Fruit fly (Drosophila melanogaster) whole organism, prepupa: ENCODE data around the gene Mzt1.
A peak's percentile ranks its signal among the peaks of the same experiment; 100 is the strongest.

Source experiments
- Blimp-1 ChIP-seq: fragments of 200-800 bp; sonication (Bioruptor generic); optimal IDR thresholded peaks from 3 replicates; lab custom pipeline; 2017; ENCODE audit warnings: missing biosample characterization, missing genetic modification characterization, mild to moderate bottlenecking, moderate library complexity, missing genetic modification reagents
- CG10631 ChIP-seq: fragments of 200-800 bp; sonication (Bioruptor generic); optimal IDR thresholded peaks from 2 replicates; lab custom pipeline; 2016; ENCODE audit warnings: missing biosample characterization, missing genetic modification characterization
- CG10669 ChIP-seq: fragments of 200-800 bp; sonication (Bioruptor generic); optimal IDR thresholded peaks from 3 replicates; lab custom pipeline; 2018; ENCODE audit warnings: missing biosample characterization, mild to moderate bottlenecking, missing genetic modification characterization, moderate library complexity
- CG11294 ChIP-seq: fragments of 200-800 bp; sonication (Bioruptor generic); IDR thresholded peaks from 2 replicates; pipeline ENCODE4 v1.3.6; 2022; ENCODE audit warnings: missing biosample characterization, missing genetic modification characterization
- CG11762 ChIP-seq: fragments of 200-800 bp; sonication (Bioruptor generic); optimal IDR thresholded peaks from 3 replicates; lab custom pipeline; 2016; ENCODE audit warnings: missing biosample characterization, missing genetic modification characterization; ENCODE audit not compliant: insufficient read depth
- CG11902 ChIP-seq: fragments of 200-800 bp; sonication (Bioruptor generic); optimal IDR thresholded peaks from 3 replicates; lab custom pipeline; 2016; ENCODE audit warnings: missing biosample characterization, missing genetic modification characterization
- CG15336 ChIP-seq: fragments of 200-800 bp; sonication (Bioruptor generic); IDR thresholded peaks from 2 replicates; pipeline ENCODE4 v1.3.6; 2022; ENCODE audit warnings: missing biosample characterization, missing genetic modification characterization
- CG1621 ChIP-seq: fragments of 200-800 bp; sonication (Bioruptor generic); optimal IDR thresholded peaks from 3 replicates; lab custom pipeline; 2018; ENCODE audit warnings: missing biosample characterization, mild to moderate bottlenecking, missing genetic modification characterization
- CG16779 ChIP-seq: fragments of 200-800 bp; sonication (Bioruptor generic); optimal IDR thresholded peaks from 3 replicates; lab custom pipeline; 2017; ENCODE audit warnings: missing biosample characterization, mild to moderate bottlenecking, missing genetic modification characterization
- CG3032 ChIP-seq: fragments of 200-800 bp; optimal IDR thresholded peaks from 2 replicates; lab custom pipeline; 2019; ENCODE audit warnings: missing biosample characterization, mild to moderate bottlenecking, missing genetic modification characterization, moderate library complexity
- CG31627 ChIP-seq: fragments of 200-800 bp; sonication (Bioruptor generic); optimal IDR thresholded peaks from 3 replicates; lab custom pipeline; 2016; ENCODE audit warnings: missing biosample characterization, missing genetic modification characterization
- CG34406 ChIP-seq: fragments of 200-800 bp; sonication (Bioruptor generic); optimal IDR thresholded peaks from 3 replicates; lab custom pipeline; 2016; ENCODE audit warnings: missing biosample characterization, missing genetic modification characterization
- CG3919 ChIP-seq: fragments of 200-800 bp; sonication (Bioruptor generic); optimal IDR thresholded peaks from 3 replicates; lab custom pipeline; 2016; ENCODE audit warnings: missing biosample characterization, missing genetic modification characterization
- CG6163 ChIP-seq: fragments of 200-800 bp; sonication (Bioruptor generic); IDR thresholded peaks from 3 replicates; pipeline ENCODE4 v1.3.6; 2022; ENCODE audit warnings: missing biosample characterization, missing genetic modification characterization
- CG6276 ChIP-seq: fragments of 200-800 bp; sonication (Bioruptor generic); optimal IDR thresholded peaks from 2 replicates; lab custom pipeline; 2017; ENCODE audit warnings: missing biosample characterization, mild to moderate bottlenecking, missing genetic modification characterization
- CG6792 ChIP-seq: fragments of 200-800 bp; sonication (Bioruptor generic); optimal IDR thresholded peaks from 3 replicates; lab custom pipeline; 2016; ENCODE audit warnings: missing biosample characterization, missing genetic modification characterization
- CG6854 ChIP-seq: fragments of 200-800 bp; sonication (Bioruptor generic); optimal IDR thresholded peaks from 2 replicates; lab custom pipeline; 2017; ENCODE audit warnings: missing biosample characterization, mild to moderate bottlenecking, missing genetic modification characterization
- CG7368 ChIP-seq: fragments of 200-800 bp; sonication (Bioruptor generic); optimal IDR thresholded peaks from 3 replicates; lab custom pipeline; 2016; ENCODE audit warnings: missing biosample characterization, missing genetic modification characterization
- CG8119 ChIP-seq: fragments of 200-800 bp; sonication (Bioruptor generic); IDR thresholded peaks from 3 replicates; pipeline ENCODE4 v1.3.6; 2022; ENCODE audit warnings: missing biosample characterization, missing genetic modification characterization
- CG8319 ChIP-seq: fragments of 200-800 bp; sonication (Bioruptor generic); optimal IDR thresholded peaks from 3 replicates; lab custom pipeline; 2016; ENCODE audit warnings: missing biosample characterization, missing genetic modification characterization
- CG8632 ChIP-seq: fragments of 200-800 bp; sonication (Bioruptor generic); optimal IDR thresholded peaks from 3 replicates; lab custom pipeline; 2016; ENCODE audit warnings: missing biosample characterization, missing genetic modification characterization
- CG9139 ChIP-seq: fragments of 200-800 bp; sonication (Bioruptor generic); optimal IDR thresholded peaks from 3 replicates; lab custom pipeline; 2017; ENCODE audit warnings: missing biosample characterization, mild to moderate bottlenecking, missing genetic modification characterization
- Eip75B ChIP-seq: fragments of 200-800 bp; sonication (Bioruptor generic); optimal IDR thresholded peaks from 3 replicates; lab custom pipeline; 2016; ENCODE audit warnings: missing biosample characterization, missing genetic modification characterization
- Eip78C ChIP-seq: fragments of 200-800 bp; sonication (Bioruptor generic); peaks from one replicate; lab custom pipeline; 2016; ENCODE audit warnings: missing biosample characterization, missing genetic modification characterization
- Eip93F ChIP-seq: fragments of 200-800 bp; sonication (Bioruptor generic); optimal IDR thresholded peaks from 2 replicates; lab custom pipeline; 2016; ENCODE audit warnings: missing biosample characterization, mild to moderate bottlenecking, missing genetic modification characterization
- Ets21C ChIP-seq: fragments of 200-800 bp; sonication (Bioruptor generic); optimal IDR thresholded peaks from 3 replicates; lab custom pipeline; 2016; ENCODE audit warnings: missing biosample characterization, missing genetic modification characterization
- Ets96B ChIP-seq: fragments of 200-800 bp; optimal IDR thresholded peaks from 2 replicates; lab custom pipeline; 2019; ENCODE audit warnings: missing biosample characterization, mild to moderate bottlenecking, missing genetic modification characterization, moderate library complexity
- Gug ChIP-seq: fragments of 200-800 bp; sonication (Bioruptor generic); IDR thresholded peaks from 2 replicates; pipeline ENCODE4 v1.3.6; 2022; ENCODE audit warnings: missing biosample characterization, missing genetic modification characterization
- Hr39 ChIP-seq: fragments of 200-800 bp; sonication (Bioruptor generic); optimal IDR thresholded peaks from 2 replicates; lab custom pipeline; 2016; ENCODE audit warnings: missing biosample characterization, missing genetic modification characterization
- Hr4 ChIP-seq: fragments of 200-800 bp; sonication (Bioruptor generic); optimal IDR thresholded peaks from 3 replicates; lab custom pipeline; 2016; ENCODE audit warnings: missing biosample characterization, missing genetic modification characterization
- Met ChIP-seq: fragments of 200-800 bp; sonication (Bioruptor generic); optimal IDR thresholded peaks from 3 replicates; lab custom pipeline; 2016; ENCODE audit warnings: missing biosample characterization, missing genetic modification characterization
- OdsH ChIP-seq: fragments of 200-800 bp; sonication (Bioruptor generic); optimal IDR thresholded peaks from 3 replicates; lab custom pipeline; 2016; ENCODE audit warnings: missing biosample characterization, missing genetic modification characterization
- Smox ChIP-seq: fragments of 200-800 bp; sonication (Bioruptor generic); optimal IDR thresholded peaks from 3 replicates; lab custom pipeline; 2016; ENCODE audit warnings: missing biosample characterization, missing genetic modification characterization
- Sox102F ChIP-seq: fragments of 200-800 bp; sonication (Bioruptor generic); optimal IDR thresholded peaks from 2 replicates; lab custom pipeline; 2016; ENCODE audit warnings: missing biosample characterization, mild to moderate bottlenecking, missing genetic modification characterization
- Sox14 ChIP-seq: fragments of 200-800 bp; sonication (Bioruptor generic); optimal IDR thresholded peaks from 3 replicates; lab custom pipeline; 2016; ENCODE audit warnings: missing biosample characterization, missing genetic modification characterization
- Sox15 ChIP-seq: fragments of 200-800 bp; sonication (Bioruptor generic); optimal IDR thresholded peaks from 3 replicates; lab custom pipeline; 2016; ENCODE audit warnings: missing biosample characterization, missing genetic modification characterization
- achi ChIP-seq: fragments of 200-800 bp; sonication (Bioruptor generic); optimal IDR thresholded peaks from 3 replicates; lab custom pipeline; 2016; ENCODE audit warnings: missing biosample characterization, missing genetic modification characterization
- dac ChIP-seq: fragments of 200-800 bp; sonication (Bioruptor generic); optimal IDR thresholded peaks from 2 replicates; lab custom pipeline; 2017; ENCODE audit warnings: missing biosample characterization, mild to moderate bottlenecking, missing genetic modification characterization
- dsx ChIP-seq: fragments of 200-800 bp; optimal IDR thresholded peaks from 3 replicates; lab custom pipeline; 2019; ENCODE audit warnings: missing biosample characterization, mild to moderate bottlenecking, missing genetic modification characterization, moderate library complexity; ENCODE audit not compliant: poor library complexity, severe bottlenecking
- eg ChIP-seq: fragments of 200-800 bp; sonication (Bioruptor generic); IDR thresholded peaks from 3 replicates; pipeline ENCODE4 v1.3.6; 2022; ENCODE audit warnings: missing biosample characterization, missing genetic modification characterization
- esn ChIP-seq: fragments of 200-800 bp; sonication (Bioruptor generic); optimal IDR thresholded peaks from 2 replicates; lab custom pipeline; 2016; ENCODE audit warnings: missing biosample characterization, mild to moderate bottlenecking, missing genetic modification characterization, moderate library complexity
- fd59A ChIP-seq: fragments of 200-800 bp; sonication (Bioruptor generic); optimal IDR thresholded peaks from 2 replicates; lab custom pipeline; 2017; ENCODE audit warnings: missing biosample characterization, mild to moderate bottlenecking, missing genetic modification characterization, missing genetic modification reagents
- fkh ChIP-seq: fragments of 200-800 bp; sonication (Bioruptor generic); optimal IDR thresholded peaks from 3 replicates; lab custom pipeline; 2017; ENCODE audit warnings: missing biosample characterization, mild to moderate bottlenecking, missing genetic modification characterization, moderate library complexity
- lz ChIP-seq: fragments of 200-800 bp; sonication (Bioruptor generic); optimal IDR thresholded peaks from 3 replicates; lab custom pipeline; 2016; ENCODE audit warnings: missing biosample characterization, missing genetic modification characterization
- net ChIP-seq: fragments of 200-800 bp; sonication (Bioruptor generic); optimal IDR thresholded peaks from 3 replicates; lab custom pipeline; 2016; ENCODE audit warnings: missing biosample characterization, missing genetic modification characterization
- pdm3 ChIP-seq: fragments of 200-800 bp; sonication (Bioruptor generic); optimal IDR thresholded peaks from 3 replicates; lab custom pipeline; 2016; ENCODE audit warnings: missing biosample characterization, missing genetic modification characterization
- spab ChIP-seq: fragments of 200-800 bp; sonication (Bioruptor generic); optimal IDR thresholded peaks from 2 replicates; lab custom pipeline; 2017; ENCODE audit warnings: missing biosample characterization, mild to moderate bottlenecking, missing genetic modification characterization, missing genetic modification reagents
- ss ChIP-seq, 2 experiments: fragments of 200-800 bp; sonication (Bioruptor generic); optimal IDR thresholded peaks; 2 replicates in 1 of 2; 3 replicates in 1 of 2; lab custom pipeline; 2017 to 2018; ENCODE audit warnings: mild to moderate bottlenecking in 2 of 2, missing biosample characterization in 2 of 2, missing genetic modification characterization in 2 of 2, moderate library complexity in 1 of 2
- svp ChIP-seq: fragments of 200-800 bp; sonication (Bioruptor generic); peaks from one replicate; lab custom pipeline; 2016; ENCODE audit warnings: missing biosample characterization, missing genetic modification characterization

Mzt1 gene

dm6 chr3L:2385325-2386007 is 3.6 kb upstream of the Mzt1 start:
- TF ChIP-seq CG16779 (tag; lab: Kevin White, UChicago), result no peak
- TF ChIP-seq Eip93F, result no peak
- TF ChIP-seq CG6163 (GFP tag; lab: Robert Waterston, UW), result 0 out of 3 replicates have a peak, but pooled peaks have one; percentile 14
- TF ChIP-seq Eip78C (GFP tag; lab: Kevin White, UChicago), result peak; percentile 14
- no peak for TF ChIP-seq CG1621 (tag; lab: Kevin White, UChicago)
- TF ChIP-seq CG3919 (GFP tag; lab: Kevin White, UChicago), result no peak
- no peak for TF ChIP-seq Met (GFP tag; lab: Kevin White, UChicago)
- TF ChIP-seq CG6792, result no peak

- TF ChIP-seq ss (GFP tag; optimal IDR thresholded peaks at IDR 0.05; lab: Kevin White, UChicago), result peak; percentile 49 to 66
- peak; percentile 65 for TF ChIP-seq CG10669 (GFP tag; lab: Kevin White, UChicago)
- TF ChIP-seq CG10631 (GFP tag; lab: Kevin White, UChicago), result peak; percentile 79
- peak; percentile 27 for TF ChIP-seq OdsH (GFP tag; lab: Kevin White, UChicago)
- no peak for TF ChIP-seq svp (GFP tag; lab: Kevin White, UChicago)
- peak; percentile 90 for TF ChIP-seq Eip78C (GFP tag; lab: Kevin White, UChicago)
- no peak for TF ChIP-seq CG31627
- TF ChIP-seq Blimp-1, result no peak
- TF ChIP-seq Smox (GFP tag; lab: Kevin White, UChicago), result no peak
- peak; percentile 40 for TF ChIP-seq Met (GFP tag; lab: Kevin White, UChicago)
- no peak for TF ChIP-seq CG6854 (GFP tag; lab: Kevin White, UChicago)
- TF ChIP-seq CG6163 (GFP tag; lab: Robert Waterston, UW), result peak; percentile 69
- no peak for TF ChIP-seq Ets21C (GFP tag; lab: Kevin White, UChicago)
- peak; percentile 72 for TF ChIP-seq Ets96B (tag; lab: Kevin White, UChicago)
- peak; percentile 2 for TF ChIP-seq CG9139
- TF ChIP-seq esn (GFP tag; lab: Kevin White, UChicago), result peak; percentile 42
- TF ChIP-seq Sox102F (GFP tag; lab: Kevin White, UChicago), result no peak
- no peak for TF ChIP-seq Eip93F
- TF ChIP-seq CG11294 (GFP tag; lab: Robert Waterston, UW), result no peak
- TF ChIP-seq CG11902 (GFP tag; lab: Kevin White, UChicago), result no peak
- peak; percentile 38 for TF ChIP-seq fd59A (GFP tag; lab: Kevin White, UChicago)
- TF ChIP-seq pdm3 (GFP tag; lab: Kevin White, UChicago), result peak; percentile 55
- TF ChIP-seq achi (GFP tag; lab: Kevin White, UChicago), result peak; percentile 60
- TF ChIP-seq fkh (GFP tag; lab: Kevin White, UChicago), result no peak
- TF ChIP-seq CG15336 (GFP tag; lab: Robert Waterston, UW), result peak; percentile 63
- TF ChIP-seq CG8319 (GFP tag; lab: Kevin White, UChicago), result peak; percentile 14
- peak; percentile 72 for TF ChIP-seq CG3032
- TF ChIP-seq CG6792, result peak; percentile 58
- TF ChIP-seq Eip75B (GFP tag; lab: Kevin White, UChicago), result peak; percentile 71
- peak; percentile 61 for TF ChIP-seq eg (GFP tag; lab: Robert Waterston, UW)
- peak; percentile 44 for TF ChIP-seq CG11762
- TF ChIP-seq Sox14 (GFP tag; lab: Kevin White, UChicago), result peak; percentile 61
- no peak for TF ChIP-seq Sox15
- peak; percentile 65; the same call in 2 of the 3 replicates for TF ChIP-seq CG8119 (GFP tag; lab: Robert Waterston, UW)
- peak; percentile 51 for TF ChIP-seq spab
- TF ChIP-seq Hr39, result no peak
- TF ChIP-seq dsx (GFP tag; lab: Kevin White, UChicago), result peak; percentile 74
- TF ChIP-seq lz (GFP tag; lab: Kevin White, UChicago), result peak; percentile 35
- no peak for TF ChIP-seq Gug (GFP tag; lab: Robert Waterston, UW)
- TF ChIP-seq Hr4, result peak; percentile 68
- TF ChIP-seq net (GFP tag; lab: Kevin White, UChicago), result peak; percentile 30
- peak; percentile 15 for TF ChIP-seq CG8632 (GFP tag; lab: Kevin White, UChicago)
- peak; percentile 9 for TF ChIP-seq CG7368 (GFP tag; lab: Kevin White, UChicago)
- TF ChIP-seq CG34406 (GFP tag; lab: Kevin White, UChicago), result peak; percentile 13
- peak; percentile 34 for TF ChIP-seq CG6276 (GFP tag; lab: Kevin White, UChicago)
- TF ChIP-seq dac (GFP tag; lab: Kevin White, UChicago), result no peak
Measured at dm6 chr3L:2386433-2386832, 2.6 kb upstream of the Mzt1 start.
